Worm (Caenorhabditis elegans) whole organism, midembryonic: Measurements from ENCODE around the gene flr-4.

ENCODE experiments used
- cog-1 ChIP-seq: sonication (generic microtip); optimal IDR thresholded peaks from 2 replicates; lab custom pipeline; 2016; ENCODE audit warnings: missing genetic modification characterization, missing compliant biosample characterization
- klf-2 ChIP-seq: fragments of 200-800 bp; sonication (Bioruptor generic); conservative IDR thresholded peaks from 2 replicates; pipeline ENCODE4 v1.3.6; 2022; ENCODE audit warnings: missing genetic modification reagents, missing genetic modification characterization, missing compliant biosample characterization
- med-1 ChIP-seq: sonication (generic microtip); optimal IDR thresholded peaks from 2 replicates; lab custom pipeline; 2017; ENCODE audit warnings: missing genetic modification characterization, mild to moderate bottlenecking, missing compliant biosample characterization, antibody characterized with exemption, missing genetic modification reagents; ENCODE audit not compliant: insufficient read depth
- ref-1 ChIP-seq: fragments of 200-800 bp; sonication (Bioruptor generic); conservative IDR thresholded peaks from 2 replicates; pipeline ENCODE4 v1.3.6; 2022; ENCODE audit warnings: missing genetic modification reagents, missing genetic modification characterization, missing compliant biosample characterization
- ztf-23 ChIP-seq: fragments of 200-800 bp; sonication (Bioruptor generic); IDR thresholded peaks from 2 replicates; pipeline ENCODE4 v1.3.6; 2022; ENCODE audit warnings: missing genetic modification reagents, missing genetic modification characterization, missing compliant biosample characterization

DNA sequence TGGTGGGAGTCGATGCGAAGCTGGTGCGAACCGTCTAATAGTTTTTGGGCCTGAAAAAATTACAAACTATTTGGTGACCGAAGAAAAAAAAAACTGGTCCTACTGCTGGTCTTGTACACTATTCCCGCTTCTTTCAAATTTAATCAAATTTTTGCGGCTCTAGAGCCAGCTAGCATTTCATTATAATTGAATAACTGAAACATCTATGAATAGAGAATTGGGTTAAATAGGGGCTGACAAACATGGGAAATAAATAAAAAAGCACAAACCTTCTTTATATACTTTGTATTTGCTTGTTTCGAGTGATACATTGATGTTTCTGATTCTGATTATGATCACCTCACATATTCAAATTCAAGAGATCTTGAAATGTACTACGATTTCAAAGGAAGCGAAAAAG lies 35.9 kb downstream of the flr-4 start:
- no peak for TF ChIP-seq ztf-23 (GFP tag; lab: Robert Waterston, UW)
- no peak for TF ChIP-seq klf-2 (GFP tag; lab: Robert Waterston, UW)
- TF ChIP-seq cog-1 (tag; lab: Kevin White, UChicago): no peak
- TF ChIP-seq ref-1: no peak
- no peak for TF ChIP-seq med-1
